Fruit fly (Drosophila melanogaster) whole organism, wandering third instar larva: ENCODE data around the gene lva.

Experiments
- Abd-B ChIP-seq: fragments of >200 bp; optimal IDR thresholded peaks from 2 replicates; lab custom pipeline; 2017; ENCODE audit warnings: missing biosample characterization, missing genetic modification characterization
- CG32264 ChIP-seq: fragments of 200-800 bp; sonication (Bioruptor generic); optimal IDR thresholded peaks from 2 replicates; lab custom pipeline; 2016; ENCODE audit warnings: missing biosample characterization, missing genetic modification characterization
- CG9705 ChIP-seq: fragments of 200-800 bp; sonication (Bioruptor generic); optimal IDR thresholded peaks from 2 replicates; lab custom pipeline; 2018; ENCODE audit warnings: missing biosample characterization, mild to moderate bottlenecking, missing genetic modification characterization
- CrebA ChIP-seq: fragments of 200-800 bp; sonication (Bioruptor generic); optimal IDR thresholded peaks from 2 replicates; lab custom pipeline; 2016; ENCODE audit warnings: missing biosample characterization, mild to moderate bottlenecking, missing genetic modification characterization, borderline replicate concordance
- Dfd ChIP-seq: fragments of >200 bp; optimal IDR thresholded peaks from 2 replicates; lab custom pipeline; 2017; ENCODE audit warnings: missing biosample characterization, missing genetic modification characterization
- Dif ChIP-seq: fragments of 200-275, 200-300 bp; sonication (Bioruptor generic); optimal IDR thresholded peaks from 2 replicates; lab custom pipeline; 2018; ENCODE audit warnings: missing biosample characterization, missing genetic modification characterization; ENCODE audit not compliant: partially characterized antibody
- GATAd ChIP-seq: sonication (Bioruptor generic); optimal IDR thresholded peaks from 2 replicates; lab custom pipeline; 2016; ENCODE audit warnings: missing biosample characterization, missing genetic modification characterization
- HLH106 ChIP-seq: fragments of 200-800 bp; optimal IDR thresholded peaks from 3 replicates; lab custom pipeline; 2019; ENCODE audit warnings: missing biosample characterization, mild to moderate bottlenecking, missing genetic modification characterization, moderate library complexity
- Hnf4 ChIP-seq: fragments of 200-800 bp; sonication (Bioruptor generic); optimal IDR thresholded peaks from 2 replicates; lab custom pipeline; 2016; ENCODE audit warnings: missing biosample characterization, mild to moderate bottlenecking, missing genetic modification characterization
- Hr78 ChIP-seq: fragments of >200 bp; optimal IDR thresholded peaks from 2 replicates; lab custom pipeline; 2017; ENCODE audit warnings: missing biosample characterization, missing genetic modification characterization
- Hr83 ChIP-seq: fragments of 200-300 bp; sonication (Bioruptor generic); optimal IDR thresholded peaks from 2 replicates; lab custom pipeline; 2016; ENCODE audit warnings: missing biosample characterization, mild to moderate bottlenecking, missing genetic modification characterization, moderate library complexity; ENCODE audit not compliant: poor library complexity, severe bottlenecking
- Jra ChIP-seq: sonication (Bioruptor generic); optimal IDR thresholded peaks from 2 replicates; lab custom pipeline; 2016; ENCODE audit warnings: missing biosample characterization, missing genetic modification characterization
- Mio ChIP-seq: sonication (Bioruptor generic); optimal IDR thresholded peaks from 2 replicates; lab custom pipeline; 2016; ENCODE audit warnings: missing biosample characterization, missing genetic modification characterization
- Myc ChIP-seq: fragments of >200 bp; optimal IDR thresholded peaks from 2 replicates; lab custom pipeline; 2017
- N ChIP-seq: fragments of >200 bp; optimal IDR thresholded peaks from 2 replicates; lab custom pipeline; 2018; ENCODE audit warnings: missing biosample characterization, missing external identifiers, missing genetic modification characterization
- OdsH ChIP-seq: fragments of 200-800 bp; sonication (Bioruptor generic); optimal IDR thresholded peaks from 2 replicates; lab custom pipeline; 2016; ENCODE audit warnings: missing biosample characterization, mild to moderate bottlenecking, missing genetic modification characterization
- Rel ChIP-seq, 2 experiments: fragments of 200-800 bp; sonication (Bioruptor generic) in 1 of 2; optimal IDR thresholded peaks; 2 replicates in 1 of 2; 3 replicates in 1 of 2; lab custom pipeline; 2016 to 2019; ENCODE audit warnings: mild to moderate bottlenecking in 2 of 2, missing biosample characterization in 2 of 2, missing genetic modification characterization in 2 of 2, moderate library complexity in 1 of 2
- Sp1 ChIP-seq: fragments of 200-800 bp; sonication (Bioruptor generic); optimal IDR thresholded peaks from 3 replicates; lab custom pipeline; 2019; ENCODE audit warnings: missing biosample characterization, mild to moderate bottlenecking, missing genetic modification characterization, moderate library complexity
- Vsx2 ChIP-seq: fragments of 200-300, 225-300 bp; sonication (Bioruptor generic); optimal IDR thresholded peaks from 2 replicates; lab custom pipeline; 2018; ENCODE audit warnings: missing biosample characterization, missing genetic modification characterization; ENCODE audit not compliant: partially characterized antibody
- br ChIP-seq: fragments of 200-800 bp; sonication (Bioruptor generic); optimal IDR thresholded peaks from 2 replicates; lab custom pipeline; 2016; ENCODE audit warnings: missing biosample characterization, missing genetic modification characterization
- brk ChIP-seq: fragments of 200-800 bp; sonication (Bioruptor generic); optimal IDR thresholded peaks from 2 replicates; lab custom pipeline; 2016; ENCODE audit warnings: missing biosample characterization, mild to moderate bottlenecking, missing genetic modification characterization
- dl ChIP-seq, 2 experiments: fragments of 175-275, 200-275 bp in 1 of 2; fragments of 200-275 bp in 1 of 2; sonication (Bioruptor generic); optimal IDR thresholded peaks; lab custom pipeline; 2018; ENCODE audit warnings: mild to moderate bottlenecking in 2 of 2, missing biosample characterization in 2 of 2, missing genetic modification characterization in 2 of 2, moderate library complexity in 2 of 2; ENCODE audit not compliant: partially characterized antibody in 2 of 2, insufficient read depth in 1 of 2
- dmrt93B ChIP-seq: fragments of 200-800 bp; sonication (Bioruptor generic); optimal IDR thresholded peaks from 2 replicates; lab custom pipeline; 2018; ENCODE audit warnings: missing biosample characterization, mild to moderate bottlenecking, missing genetic modification characterization
- dsf ChIP-seq: sonication (Bioruptor generic); optimal IDR thresholded peaks from 2 replicates; lab custom pipeline; 2016; ENCODE audit warnings: missing biosample characterization, missing genetic modification characterization, borderline replicate concordance
- ey ChIP-seq: fragments of 200-800 bp; sonication (Bioruptor generic); optimal IDR thresholded peaks from 2 replicates; lab custom pipeline; 2016; ENCODE audit warnings: missing biosample characterization, missing genetic modification characterization
- foxo ChIP-seq, 2 experiments: fragments of 200-800 bp; sonication (Bioruptor generic); optimal IDR thresholded peaks; 2 replicates in 1 of 2; 3 replicates in 1 of 2; lab custom pipeline; 2016 to 2017; ENCODE audit warnings: missing biosample characterization in 2 of 2, missing genetic modification characterization in 2 of 2
- fru ChIP-seq: fragments of 200-800 bp; sonication (Bioruptor generic); optimal IDR thresholded peaks from 3 replicates; lab custom pipeline; 2016; ENCODE audit warnings: missing biosample characterization, mild to moderate bottlenecking, missing genetic modification characterization
- h ChIP-seq: fragments of 200-800 bp; sonication (Bioruptor generic); optimal IDR thresholded peaks from 3 replicates; lab custom pipeline; 2016; ENCODE audit warnings: missing biosample characterization, mild to moderate bottlenecking, missing genetic modification characterization
- jim ChIP-seq: fragments of 175-275, 200-325 bp; sonication (Bioruptor generic); optimal IDR thresholded peaks from 2 replicates; lab custom pipeline; 2016; ENCODE audit warnings: missing biosample characterization, mild to moderate bottlenecking, missing genetic modification characterization
- lola ChIP-seq: fragments of >200 bp; optimal IDR thresholded peaks from 2 replicates; lab custom pipeline; 2017; ENCODE audit warnings: missing biosample characterization, missing genetic modification characterization
- pan ChIP-seq: fragments of >200 bp; optimal IDR thresholded peaks from 2 replicates; lab custom pipeline; 2017
- psq ChIP-seq: fragments of 200-800 bp; sonication (Bioruptor generic); optimal IDR thresholded peaks from 3 replicates; lab custom pipeline; 2017; ENCODE audit warnings: missing biosample characterization, mild to moderate bottlenecking, missing genetic modification characterization, moderate library complexity
- rgr ChIP-seq: fragments of 200-800 bp; sonication (Bioruptor generic); optimal IDR thresholded peaks from 3 replicates; lab custom pipeline; 2016; ENCODE audit warnings: missing biosample characterization, mild to moderate bottlenecking, missing genetic modification characterization
- sage ChIP-seq: fragments of 200-800 bp; sonication (Bioruptor generic); optimal IDR thresholded peaks from 2 replicates; lab custom pipeline; 2016; ENCODE audit warnings: missing biosample characterization, mild to moderate bottlenecking, missing genetic modification characterization
- sv ChIP-seq: fragments of 200-800 bp; sonication (Bioruptor generic); optimal IDR thresholded peaks from 3 replicates; lab custom pipeline; 2016; ENCODE audit warnings: missing biosample characterization, missing genetic modification characterization
- tai ChIP-seq: sonication (Bioruptor generic); optimal IDR thresholded peaks from 2 replicates; lab custom pipeline; 2016; ENCODE audit warnings: missing biosample characterization, missing genetic modification characterization
- usp ChIP-seq: fragments of >200 bp; optimal IDR thresholded peaks from 2 replicates; lab custom pipeline; 2017; ENCODE audit warnings: missing biosample characterization, missing genetic modification characterization
- woc ChIP-seq: sonication (Bioruptor generic); optimal IDR thresholded peaks from 2 replicates; lab custom pipeline; 2016; ENCODE audit warnings: missing biosample characterization, mild to moderate bottlenecking, missing genetic modification characterization

Gene lva

dm6 chrX:3964965-3965420 is at the start of gene lva:
Gene lva, minus strand, starts transcription at chrX:3965327.
- TF ChIP-seq Vsx2 = no peak
- no peak for TF ChIP-seq Rel (GFP tag; optimal IDR thresholded peaks at IDR 0.05; lab: Kevin White, UChicago)
- peak; percentile 37 for TF ChIP-seq Rel (tag; optimal IDR thresholded peaks at IDR 0.05; lab: Kevin White, UChicago)
- peak; percentile 24 for TF ChIP-seq N (GFP tag; lab: Kevin White, UChicago)
- no peak for TF ChIP-seq ey (GFP tag; lab: Kevin White, UChicago)
- TF ChIP-seq jim (GFP tag; lab: Kevin White, UChicago) = peak; percentile 10

- TF ChIP-seq N (GFP tag; lab: Kevin White, UChicago) (no peak), Myc (no peak), psq (GFP tag; lab: Kevin White, UChicago) (no peak), jim (GFP tag; lab: Kevin White, UChicago) (no peak), Dfd (GFP tag; lab: Kevin White, UChicago) (no peak), Rel (GFP tag; optimal IDR thresholded peaks at IDR 0.05; lab: Kevin White, UChicago) (no peak), Rel (tag; optimal IDR thresholded peaks at IDR 0.05; lab: Kevin White, UChicago) (no peak), Dif (GFP tag; lab: Kevin White, UChicago) (no peak), Sp1 (peak; percentile 8), Jra (GFP tag; lab: Kevin White, UChicago) (no peak), pan (lab: Kevin White, UChicago) (no peak), Abd-B (GFP tag; lab: Kevin White, UChicago) (no peak), HLH106 (tag; lab: Kevin White, UChicago) (peak; percentile 19), sage (GFP tag; lab: Kevin White, UChicago) (no peak), Mio (GFP tag; lab: Kevin White, UChicago) (no peak), h (GFP tag; lab: Kevin White, UChicago) (peak; percentile 7), foxo (GFP tag; optimal IDR thresholded peaks at IDR 0.05; lab: Kevin White, UChicago) (peak in 1 of 2 experiments; percentile 0), dl (GFP tag; optimal IDR thresholded peaks at IDR 0.05; lab: Kevin White, UChicago; ENCODE audit: insufficient read depth in 1 of 2, partially characterized antibody in 2 of 2) (no peak)
These were observed 47.7 kb upstream of the lva start for dm6 chrX:4012844-4013243.

dm6 chrX:4010835-4011234 is 45.7 kb upstream of the lva start:
- no peak for TF ChIP-seq lola
- TF ChIP-seq Vsx2 = no peak
- no peak for TF ChIP-seq sage (GFP tag; lab: Kevin White, UChicago)
- peak; percentile 38 for TF ChIP-seq dmrt93B (GFP tag; lab: Kevin White, UChicago)
- TF ChIP-seq Mio (GFP tag; lab: Kevin White, UChicago) = no peak
- TF ChIP-seq CG9705 (GFP tag; lab: Kevin White, UChicago) = peak; percentile 7
- peak; percentile 54 for TF ChIP-seq Hnf4
- no peak for TF ChIP-seq Hr78 (GFP tag; lab: Kevin White, UChicago)
- TF ChIP-seq ey (GFP tag; lab: Kevin White, UChicago) = peak; percentile 33
- TF ChIP-seq N (GFP tag; lab: Kevin White, UChicago) = no peak
- TF ChIP-seq dl (GFP tag; optimal IDR thresholded peaks at IDR 0.05; lab: Kevin White, UChicago; ENCODE audit: insufficient read depth in 1 of 2, partially characterized antibody in 2 of 2) = no peak
- TF ChIP-seq foxo (GFP tag; optimal IDR thresholded peaks at IDR 0.05; lab: Kevin White, UChicago) = peak in 1 of 2 experiments; percentile 54
- no peak for TF ChIP-seq pan (lab: Kevin White, UChicago)
- TF ChIP-seq GATAd (GFP tag; lab: Kevin White, UChicago) = no peak
- no peak for TF ChIP-seq jim (GFP tag; lab: Kevin White, UChicago)
- TF ChIP-seq Sp1 = peak; percentile 36
- TF ChIP-seq Abd-B (GFP tag; lab: Kevin White, UChicago) = no peak
- peak; percentile 36 for TF ChIP-seq OdsH (GFP tag; lab: Kevin White, UChicago)
- TF ChIP-seq Myc = no peak
- TF ChIP-seq Jra (GFP tag; lab: Kevin White, UChicago) = no peak
- TF ChIP-seq rgr (GFP tag; lab: Kevin White, UChicago) = peak; percentile 42
- no peak for TF ChIP-seq Rel (GFP tag; optimal IDR thresholded peaks at IDR 0.05; lab: Kevin White, UChicago)
- no peak for TF ChIP-seq Rel (tag; optimal IDR thresholded peaks at IDR 0.05; lab: Kevin White, UChicago)
- TF ChIP-seq woc = no peak
- peak; percentile 66 for TF ChIP-seq HLH106 (tag; lab: Kevin White, UChicago)
- TF ChIP-seq dsf (GFP tag; lab: Kevin White, UChicago) = no peak
- no peak for TF ChIP-seq Hr83
- no peak for TF ChIP-seq CrebA (GFP tag; lab: Kevin White, UChicago)
- no peak for TF ChIP-seq Dif (GFP tag; lab: Kevin White, UChicago)
- TF ChIP-seq Dfd (GFP tag; lab: Kevin White, UChicago) = no peak
- peak; percentile 67 for TF ChIP-seq h (GFP tag; lab: Kevin White, UChicago)
- peak; percentile 55 for TF ChIP-seq br (GFP tag; lab: Kevin White, UChicago)
- no peak for TF ChIP-seq usp (GFP tag; lab: Kevin White, UChicago)
- TF ChIP-seq psq (GFP tag; lab: Kevin White, UChicago) = peak; percentile 37
- no peak for TF ChIP-seq CG32264 (GFP tag; lab: Kevin White, UChicago)
- TF ChIP-seq brk (GFP tag; lab: Kevin White, UChicago) = no peak
- TF ChIP-seq fru = peak; percentile 25
- no peak for TF ChIP-seq sv
- no peak for TF ChIP-seq tai (GFP tag; lab: Kevin White, UChicago)
